Worm (Caenorhabditis elegans) whole organism, L4/young adult: Measurements from ENCODE around the gene tbc-6.

Source experiments
- W03F9.2 ChIP-seq: fragments of 150-350 bp; optimal IDR thresholded peaks from 2 replicates; lab custom pipeline; 2014; ENCODE audit warnings: missing biosample characterization, missing genetic modification characterization
- dao-5 ChIP-seq: sonication (generic microtip); optimal IDR thresholded peaks from 2 replicates; lab custom pipeline; 2016; ENCODE audit warnings: missing genotype, missing genetic modification characterization, moderate library complexity, missing compliant biosample characterization
- him-1 ChIP-seq: sonication (generic microtip); optimal IDR thresholded peaks from 2 replicates; lab custom pipeline; 2016; ENCODE audit warnings: missing genotype, missing genetic modification reagents, missing genetic modification characterization, missing compliant biosample characterization

ce11 chrII:6830923-6831322, 17.0 kb upstream of the tbc-6 start:
- TF ChIP-seq W03F9.2 (tag; lab: Kevin White, UChicago) (no peak), him-1 (tag; lab: Kevin White, UChicago) (no peak), dao-5 (tag; lab: Kevin White, UChicago) (no peak)
